Worm (Caenorhabditis elegans): ENCODE results near the gene T12D8.10.
A peak's percentile ranks its signal among the peaks of the same experiment; 100 is the strongest.

T12D8.10 gene

ce11 chrIII:13652010-13652409 lies 9.9 kb upstream of the T12D8.10 start:
- TF ChIP-seq elt-3 (tag; optimal IDR thresholded peaks at IDR 0.05), result no peak
- no peak for TF ChIP-seq tbx-8 (GFP tag; optimal IDR thresholded peaks at IDR 0.05)
- TF ChIP-seq mab-5 (tag; optimal IDR thresholded peaks at IDR 0.05), result no peak
- no peak for TF ChIP-seq blmp-1 (tag; optimal IDR thresholded peaks at IDR 0.05)
- TF ChIP-seq lin-32 (GFP tag; optimal IDR thresholded peaks at IDR 0.05), result no peak
- no peak for TF ChIP-seq sptf-1 (tag; optimal IDR thresholded peaks at IDR 0.05)
- TF ChIP-seq bed-3 (GFP tag; optimal IDR thresholded peaks at IDR 0.05), result no peak
- TF ChIP-seq ceh-39 (tag; optimal IDR thresholded peaks at IDR 0.05), result no peak
- no peak for TF ChIP-seq ces-1 (GFP tag; optimal IDR thresholded peaks at IDR 0.05)
- no peak for TF ChIP-seq unc-120 (tag; optimal IDR thresholded peaks at IDR 0.05; ENCODE audit: poor library complexity, severe bottlenecking)
- no peak for TF ChIP-seq pha-4 (tag; optimal IDR thresholded peaks at IDR 0.05)
- no peak for TF ChIP-seq drap-1 (GFP tag; optimal IDR thresholded peaks at IDR 0.05)
- no peak for TF ChIP-seq ztf-11 (tag; optimal IDR thresholded peaks at IDR 0.05)

- TF ChIP-seq sem-2 (GFP tag; optimal IDR thresholded peaks at IDR 0.05) (peak; percentile 5), blmp-1 (tag; optimal IDR thresholded peaks at IDR 0.05) (no peak), lin-32 (GFP tag; optimal IDR thresholded peaks at IDR 0.05) (peak; percentile 7)
These were observed 9.3 kb upstream of the T12D8.10 start for ce11 chrIII:13651414-13651813.

ce11 chrIII:13648540-13648939 lies 6.4 kb upstream of the T12D8.10 start:
- TF ChIP-seq ces-1 (GFP tag; optimal IDR thresholded peaks at IDR 0.05), result no peak
- no peak for TF ChIP-seq ceh-43 (GFP tag; optimal IDR thresholded peaks at IDR 0.05)

- TF ChIP-seq drap-1 (GFP tag; optimal IDR thresholded peaks at IDR 0.05), result peak; percentile 3
- no peak for TF ChIP-seq sem-2 (GFP tag; optimal IDR thresholded peaks at IDR 0.05)
These were observed 3.9 kb upstream of the T12D8.10 start for ce11 chrIII:13645885-13646488.

- TF ChIP-seq ztf-11 (tag; optimal IDR thresholded peaks at IDR 0.05) (no peak), bed-3 (GFP tag; optimal IDR thresholded peaks at IDR 0.05) (no peak), ham-2 (GFP tag; optimal IDR thresholded peaks at IDR 0.05) (no peak), mep-1 (tag; optimal IDR thresholded peaks at IDR 0.05) (no peak), lin-13 (tag; optimal IDR thresholded peaks at IDR 0.05) (no peak), cnd-1 (tag; optimal IDR thresholded peaks at IDR 0.05) (no peak)
These were observed 2.2 kb upstream of the T12D8.10 start for ce11 chrIII:13644279-13644678.

ce11 chrIII:13643534-13643933 lies 1.4 kb upstream of the T12D8.10 start, which contains the start of the genes drr-2 and set-16:
TSS of gene drr-2 (minus strand) at chrIII:13643570.
TSS of gene set-16 (plus strand) at chrIII:13643916.
- TF ChIP-seq blmp-1 (tag; optimal IDR thresholded peaks at IDR 0.05) (peak; percentile 48), M03D4.4 (tag; optimal IDR thresholded peaks at IDR 0.05) (peak; percentile 62), sptf-1 (tag; optimal IDR thresholded peaks at IDR 0.05) (peak; percentile 89), ceh-39 (tag; optimal IDR thresholded peaks at IDR 0.05) (peak; percentile 98), drap-1 (GFP tag; optimal IDR thresholded peaks at IDR 0.05) (peak; percentile 77), elt-3 (tag; optimal IDR thresholded peaks at IDR 0.05) (peak; percentile 83), lin-32 (GFP tag; optimal IDR thresholded peaks at IDR 0.05) (peak; percentile 13), mls-2 (tag; optimal IDR thresholded peaks at IDR 0.05) (peak; percentile 39), mep-1 (tag; optimal IDR thresholded peaks at IDR 0.05) (peak; percentile 98), cnd-1 (tag; optimal IDR thresholded peaks at IDR 0.05) (peak; percentile 85), unc-120 (tag; optimal IDR thresholded peaks at IDR 0.05; ENCODE audit: poor library complexity, severe bottlenecking) (peak; percentile 96), ceh-83 (GFP tag; optimal IDR thresholded peaks at IDR 0.05) (no peak), zip-8 (tag; optimal IDR thresholded peaks at IDR 0.05) (no peak), nhr-76 (tag; optimal IDR thresholded peaks at IDR 0.05) (peak; percentile 16), nhr-2 (tag; optimal IDR thresholded peaks at IDR 0.05) (peak; percentile 76), bed-3 (GFP tag; optimal IDR thresholded peaks at IDR 0.05) (peak; percentile 14), unc-39 (tag; optimal IDR thresholded peaks at IDR 0.05) (no peak), flh-1 (GFP tag; optimal IDR thresholded peaks at IDR 0.05) (no peak), unc-62 (GFP tag; optimal IDR thresholded peaks at IDR 0.05) (peak; percentile 92), ceh-43 (GFP tag; optimal IDR thresholded peaks at IDR 0.05) (peak; percentile 2), nhr-12 (tag; optimal IDR thresholded peaks at IDR 0.05) (no peak), sem-2 (GFP tag; optimal IDR thresholded peaks at IDR 0.05) (no peak), mab-5 (tag; optimal IDR thresholded peaks at IDR 0.05) (peak; percentile 78), ztf-11 (tag; optimal IDR thresholded peaks at IDR 0.05) (peak; percentile 87), snpc-4 (tag; optimal IDR thresholded peaks at IDR 0.05) (no peak), pha-4 (tag; optimal IDR thresholded peaks at IDR 0.05) (peak; percentile 99), hlh-1 (tag; optimal IDR thresholded peaks at IDR 0.05) (peak; percentile 83), ces-1 (GFP tag; optimal IDR thresholded peaks at IDR 0.05) (peak; percentile 100), lin-13 (tag; optimal IDR thresholded peaks at IDR 0.05) (peak; percentile 98), nhr-28 (tag; optimal IDR thresholded peaks at IDR 0.05) (peak; percentile 21), elt-1 (tag; optimal IDR thresholded peaks at IDR 0.05; ENCODE audit: borderline replicate concordance, insufficient read depth) (peak; percentile 7), tbx-8 (GFP tag; optimal IDR thresholded peaks at IDR 0.05) (peak; percentile 70), nhr-237 (tag; optimal IDR thresholded peaks at IDR 0.05) (peak; percentile 98), ham-2 (GFP tag; optimal IDR thresholded peaks at IDR 0.05) (peak; percentile 66), lsy-2 (tag; optimal IDR thresholded peaks at IDR 0.05) (peak; percentile 90)

Data from whole organism, mixed stage, embryonic.